Worm (Caenorhabditis elegans) whole organism, mixed stage, embryonic: ENCODE measurements around the gene F09G2.8.

Experiments used
- nhr-12 ChIP-seq: fragments of 150-350 bp; optimal IDR thresholded peaks from 2 replicates; lab custom pipeline; 2014; ENCODE audit warnings: missing biosample characterization, missing genetic modification characterization
- nhr-2 ChIP-seq: fragments of 150-350 bp; optimal IDR thresholded peaks from 2 replicates; lab custom pipeline; 2014; ENCODE audit warnings: missing biosample characterization, missing genetic modification characterization

DNA sequence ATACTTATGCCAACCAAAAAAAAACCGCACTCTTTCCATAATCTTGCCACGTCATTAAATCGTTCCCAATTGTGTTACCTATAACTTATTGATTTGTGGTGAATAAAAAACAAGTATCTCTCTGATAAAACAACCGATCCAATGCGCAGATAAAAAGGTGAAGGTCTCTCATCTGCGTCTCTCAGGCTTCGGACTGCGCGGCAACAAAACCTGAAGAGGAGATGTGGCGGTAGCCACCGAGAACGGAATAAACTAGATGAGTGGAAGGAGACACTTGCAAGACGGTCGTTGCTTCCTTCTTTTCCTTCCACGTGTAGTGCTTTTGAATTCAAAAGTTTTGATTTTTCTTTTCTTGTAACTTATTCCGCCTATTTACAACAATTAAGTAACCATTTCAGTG lies 31.5 kb upstream of the F09G2.8 start, which contains the start of gene fkb-3:
- TF ChIP-seq nhr-12 (tag; lab: Kevin White, UChicago) (no peak), nhr-2 (no peak)
